Fruit fly (Drosophila melanogaster): ENCODE data around the gene Ilp4.

- no peak for TF ChIP-seq CG8159 (tag; optimal IDR thresholded peaks at IDR 0.05)
- TF ChIP-seq Pif1B (GFP tag; optimal IDR thresholded peaks at IDR 0.05) = no peak
- TF ChIP-seq CG14655 (GFP tag; optimal IDR thresholded peaks at IDR 0.05) = no peak
- no peak for TF ChIP-seq CG10348 (GFP tag; IDR thresholded peaks at IDR 0.05)
- TF ChIP-seq CG15710 (tag; optimal IDR thresholded peaks at IDR 0.05) = no peak
Observed at dm6 chr3L:9804125-9804524, at the start of gene Ilp4.

Data from whole organism, pupa.